Fruit fly (Drosophila melanogaster) whole organism, pupa: ENCODE data around the gene ttm2.

ENCODE experiments used
- CG15710 ChIP-seq: fragments of 200-800 bp; sonication (Bioruptor generic); optimal IDR thresholded peaks from 2 replicates; lab custom pipeline; 2018; ENCODE audit warnings: missing biosample characterization, mild to moderate bottlenecking, missing genetic modification characterization, moderate library complexity
- CG32121 ChIP-seq: fragments of 200-800 bp; sonication (Bioruptor generic); IDR thresholded peaks from 2 replicates; pipeline ENCODE4 v1.3.6; 2022; ENCODE audit warnings: missing biosample characterization, missing genetic modification characterization
- EcR ChIP-seq: fragments of 200-800 bp; sonication (Bioruptor generic); optimal IDR thresholded peaks from 3 replicates; lab custom pipeline; 2019; ENCODE audit warnings: missing biosample characterization, missing genetic modification characterization, mild to moderate bottlenecking, moderate library complexity, missing genetic modification reagents
- Pif1A ChIP-seq: fragments of 200-800 bp; sonication (Bioruptor generic); optimal IDR thresholded peaks from 3 replicates; lab custom pipeline; 2016; ENCODE audit warnings: missing biosample characterization, missing genetic modification characterization
- Snoo ChIP-seq: fragments of 200-800 bp; sonication (Bioruptor generic); optimal IDR thresholded peaks from 3 replicates; lab custom pipeline; 2017; ENCODE audit warnings: missing biosample characterization, mild to moderate bottlenecking, missing genetic modification characterization, inconsistent platforms

- TF ChIP-seq EcR (GFP tag; lab: Kevin White, UChicago) (no peak), CG32121 (no peak), CG15710 (no peak), Snoo (no peak), Pif1A (no peak)
Observed at dm6 chr3L:320798-321197, 45.8 kb downstream of the ttm2 start.
